Worm (Caenorhabditis elegans): ENCODE data around the gene srw-20.

Gene srw-20

ce11 chrV:17092262-17092661 is 12.6 kb upstream of the srw-20 start, which contains the start of gene ZK218.1:
Gene ZK218.1, plus strand, starts transcription at chrV:17092562.
- no peak for TF ChIP-seq lsy-27 (tag; optimal IDR thresholded peaks at IDR 0.05; ENCODE audit: borderline replicate concordance, insufficient read depth)
- TF ChIP-seq lin-26 (GFP tag; IDR thresholded peaks at IDR 0.05) = no peak
- TF ChIP-seq tbp1 (GFP tag; optimal IDR thresholded peaks at IDR 0.05) = no peak
- no peak for TF ChIP-seq let-526 (GFP tag; IDR thresholded peaks at IDR 0.05)
- no peak for TF ChIP-seq Y67H2A.10 (GFP tag; conservative IDR thresholded peaks at IDR 0.05)
- TF ChIP-seq lag-1 (GFP tag; IDR thresholded peaks at IDR 0.05) = no peak
- no peak for TF ChIP-seq lsl-1 (GFP tag; optimal IDR thresholded peaks at IDR 0.05)
- TF ChIP-seq attf-3 (GFP tag; conservative IDR thresholded peaks at IDR 0.05) = no peak
- TF ChIP-seq fkh-3 (tag; optimal IDR thresholded peaks at IDR 0.05) = no peak
- no peak for TF ChIP-seq F37B4.10 (GFP tag; IDR thresholded peaks at IDR 0.05)

- TF ChIP-seq nhr-80 (tag; optimal IDR thresholded peaks at IDR 0.05) (peak; percentile 67), sea-2 (GFP tag; IDR thresholded peaks at IDR 0.05) (no peak), snpc-4 (GFP tag; optimal IDR thresholded peaks at IDR 0.05) (no peak), snpc-4 (tag; optimal IDR thresholded peaks at IDR 0.05) (peak in 1 of 4 experiments; percentile 25)
These were observed 10.3 kb upstream of the srw-20 start, which contains the start of gene srh-237 for ce11 chrV:17089931-17090429. Gene srh-237, plus strand, starts transcription at chrV:17090379.

- no peak for TF ChIP-seq bed-2 (GFP tag; IDR thresholded peaks at IDR 0.05)
- no peak for TF ChIP-seq nfya-2 (GFP tag; IDR thresholded peaks at IDR 0.05)
- no peak for TF ChIP-seq hmg-20 (GFP tag; IDR thresholded peaks at IDR 0.05)
- no peak for TF ChIP-seq ztf-22 (GFP tag; optimal IDR thresholded peaks at IDR 0.05)
These were observed 9.6 kb upstream of the srw-20 start, which contains the start of gene T05E12.6 for ce11 chrV:17089342-17089741. Gene T05E12.6, minus strand, starts transcription at chrV:17089442.

ce11 chrV:17082718-17083117 is 3.0 kb upstream of the srw-20 start, which contains the start of gene T05E12.9:
Gene T05E12.9, minus strand, starts transcription at chrV:17082818.
- TF ChIP-seq Y53F4B.3 (GFP tag; IDR thresholded peaks at IDR 0.05) (no peak), tbx-9 (tag; optimal IDR thresholded peaks at IDR 0.05; ENCODE audit: borderline replicate concordance) (no peak)

- TF ChIP-seq snpc-4 (GFP tag; optimal IDR thresholded peaks at IDR 0.05) = no peak
- TF ChIP-seq snpc-4 (tag; optimal IDR thresholded peaks at IDR 0.05) = peak in 1 of 4 experiments; percentile 50
- peak; percentile 42 for TF ChIP-seq nhr-80 (tag; optimal IDR thresholded peaks at IDR 0.05)
- TF ChIP-seq pha-4 (tag; optimal IDR thresholded peaks at IDR 0.05) = no peak
These were observed 1.8 kb downstream of the srw-20 start, which contains the start of gene T05E12.3 for ce11 chrV:17077889-17078288. Gene T05E12.3, minus strand, starts transcription at chrV:17077989.

- TF ChIP-seq nhr-120 (GFP tag; IDR thresholded peaks at IDR 0.05) = no peak
- TF ChIP-seq nfya-1 (tag; optimal IDR thresholded peaks at IDR 0.05; ENCODE audit: borderline replicate concordance, insufficient read depth) = no peak
- no peak for TF ChIP-seq sptf-2 (GFP tag; optimal IDR thresholded peaks at IDR 0.05)
- no peak for TF ChIP-seq ekl-4 (GFP tag; IDR thresholded peaks at IDR 0.05)
- TF ChIP-seq Y67H2A.10 (GFP tag; conservative IDR thresholded peaks at IDR 0.05) = no peak
- no peak for TF ChIP-seq dpff-1 (tag; optimal IDR thresholded peaks at IDR 0.05)
- no peak for TF ChIP-seq nhr-80 (tag; optimal IDR thresholded peaks at IDR 0.05)
- no peak for TF ChIP-seq lag-1 (GFP tag; IDR thresholded peaks at IDR 0.05)
- no peak for TF ChIP-seq F37B4.10 (GFP tag; IDR thresholded peaks at IDR 0.05)
- no peak for TF ChIP-seq attf-3 (GFP tag; conservative IDR thresholded peaks at IDR 0.05)
- no peak for TF ChIP-seq hsf-1 (GFP tag; IDR thresholded peaks at IDR 0.05)
- TF ChIP-seq gei-17 (GFP tag; optimal IDR thresholded peaks at IDR 0.05) = no peak
- TF ChIP-seq pbrm-1 (GFP tag; IDR thresholded peaks at IDR 0.05) = no peak
- no peak for TF ChIP-seq snpc-1.3 (tag; optimal IDR thresholded peaks at IDR 0.05; ENCODE audit: insufficient read depth)
These were observed 3.8 kb downstream of the srw-20 start, which contains the start of gene str-125 for ce11 chrV:17075900-17076299. Gene str-125, minus strand, starts transcription at chrV:17076000.
